Fruit fly (Drosophila melanogaster): ENCODE data around the gene ChLD3.

The ChLD3 gene

dm6 chr2L:16715841-16716701 is 22.6 kb upstream of the ChLD3 start, which contains the start of the genes Cyt-c-d and CG31808 (continued):
- TF ChIP-seq Max (GFP tag; optimal IDR thresholded peaks at IDR 0.05): peak; percentile 95
- peak; percentile 83 for TF ChIP-seq sd (tag; optimal IDR thresholded peaks at IDR 0.05)
- peak; percentile 98 for TF ChIP-seq fd96Cb (tag; optimal IDR thresholded peaks at IDR 0.05)
- peak; percentile 98 for TF ChIP-seq HLH3B (GFP tag; IDR thresholded peaks at IDR 0.05)
- TF ChIP-seq onecut (GFP tag; IDR thresholded peaks at IDR 0.05): peak; percentile 94
- peak; percentile 97 for TF ChIP-seq CG2199 (GFP tag; IDR thresholded peaks at IDR 0.05)
- peak; percentile 97 for TF ChIP-seq Blimp-1 (GFP tag; optimal IDR thresholded peaks at IDR 0.05)
- TF ChIP-seq CG12744 (GFP tag; optimal IDR thresholded peaks at IDR 0.05): peak; percentile 91
- peak; percentile 63 for TF ChIP-seq bbx (GFP tag; IDR thresholded peaks at IDR 0.05; ENCODE audit: partially characterized antibody)
- TF ChIP-seq zfh2 (GFP tag; optimal IDR thresholded peaks at IDR 0.05): peak; percentile 75
- TF ChIP-seq CG1233 (GFP tag; optimal IDR thresholded peaks at IDR 0.05): peak; percentile 94
- peak; percentile 98 for TF ChIP-seq CG10209 (GFP tag; optimal IDR thresholded peaks at IDR 0.05)
- TF ChIP-seq Lpt (GFP tag; optimal IDR thresholded peaks at IDR 0.05): no peak
- peak; percentile 87 for TF ChIP-seq sr (GFP tag; IDR thresholded peaks at IDR 0.05)
- TF ChIP-seq dm (GFP tag; optimal IDR thresholded peaks at IDR 0.05): peak; percentile 86
- peak; percentile 96 for TF ChIP-seq CG2202 (tag; optimal IDR thresholded peaks at IDR 0.05)
- TF ChIP-seq Hr51 (GFP tag; optimal IDR thresholded peaks at IDR 0.05): peak; percentile 85 to 98
- peak; percentile 86 for TF ChIP-seq E2f2 (GFP tag; IDR thresholded peaks at IDR 0.05)
- TF ChIP-seq gsb-n (tag; optimal IDR thresholded peaks at IDR 0.05): peak; percentile 98
- TF ChIP-seq CG1603 (tag; optimal IDR thresholded peaks at IDR 0.05): peak; percentile 97
- peak; percentile 99 for TF ChIP-seq gem (tag; optimal IDR thresholded peaks at IDR 0.05)
- peak; percentile 17 for TF ChIP-seq gfzf (GFP tag; optimal IDR thresholded peaks at IDR 0.05)
- TF ChIP-seq CG5953 (GFP tag; IDR thresholded peaks at IDR 0.05): peak; percentile 96
- peak; percentile 92 for TF ChIP-seq tup (GFP tag; optimal IDR thresholded peaks at IDR 0.05)
- peak; percentile 8 for TF ChIP-seq pzg (GFP tag; optimal IDR thresholded peaks at IDR 0.05)
- TF ChIP-seq fu2 (GFP tag; optimal IDR thresholded peaks at IDR 0.05): peak; percentile 83
- peak; percentile 98 for TF ChIP-seq stc (GFP tag; IDR thresholded peaks at IDR 0.05)
- peak; percentile 95 for TF ChIP-seq CG2889 (GFP tag; IDR thresholded peaks at IDR 0.05)
- peak; percentile 8 for TF ChIP-seq BEAF-32 (GFP tag; optimal IDR thresholded peaks at IDR 0.05)
- TF ChIP-seq tgo (GFP tag; IDR thresholded peaks at IDR 0.05): peak; percentile 97
- peak; percentile 96 for TF ChIP-seq CG14014 (GFP tag; IDR thresholded peaks at IDR 0.05)
- 0 out of 3 replicates have a peak, but pooled peaks have one; percentile 31 for TF ChIP-seq CG16813 (GFP tag; IDR thresholded peaks at IDR 0.05; ENCODE audit: partially characterized antibody)
- TF ChIP-seq CG6765 (GFP tag; optimal IDR thresholded peaks at IDR 0.05): peak; percentile 92
- no peak for TF ChIP-seq Tbp (GFP tag; optimal IDR thresholded peaks at IDR 0.05)
- TF ChIP-seq Kr (GFP tag; optimal IDR thresholded peaks at IDR 0.05): peak; percentile 71
- no peak for TF ChIP-seq br (optimal IDR thresholded peaks at IDR 0.05)
- TF ChIP-seq gcm2 (GFP tag; optimal IDR thresholded peaks at IDR 0.05): peak; percentile 93
- TF ChIP-seq ato (GFP tag; IDR thresholded peaks at IDR 0.05; ENCODE audit: partially characterized antibody): no peak
- peak; percentile 97 for TF ChIP-seq phol (tag; optimal IDR thresholded peaks at IDR 0.05)
- peak; percentile 86 for TF ChIP-seq NC2α (GFP tag; optimal IDR thresholded peaks at IDR 0.05)
- TF ChIP-seq dmrt99B (tag; optimal IDR thresholded peaks at IDR 0.05): peak; percentile 99
- peak; percentile 96 for TF ChIP-seq CG4730 (GFP tag; IDR thresholded peaks at IDR 0.05)
- peak; percentile 96 for TF ChIP-seq Atf6 (GFP tag; IDR thresholded peaks at IDR 0.05)
- TF ChIP-seq Camta (GFP tag; optimal IDR thresholded peaks at IDR 0.05): peak; percentile 95
- peak; percentile 97 for TF ChIP-seq esg (GFP tag; conservative IDR thresholded peaks at IDR 0.05)
- TF ChIP-seq CG4424 (GFP tag; optimal IDR thresholded peaks at IDR 0.05): peak; percentile 96
- peak; percentile 99 for TF ChIP-seq CG7556 (GFP tag; optimal IDR thresholded peaks at IDR 0.05)
- TF ChIP-seq NK7.1 (GFP tag; optimal IDR thresholded peaks at IDR 0.05): peak; percentile 83
- peak; percentile 98 for TF ChIP-seq nau (GFP tag; optimal IDR thresholded peaks at IDR 0.05)

All from whole organism, embryonic.